In genomic region chrIII:10505182-10505581, ce11 we compare ENCODE assay signal across 3 worm cellular contexts.
A peak's percentile ranks its signal among the peaks of the same experiment; 100 is the strongest.
TF ChIP-seq lines count a peak whose summit lies in the region.

taf-11.3 (minus strand) TSS chrIII:10505250.
urm-1 (plus strand) TSS chrIII:10505480.

TF ChIP-seq in whole organism, L1 larva, 84 proteins besides CTCF, POLR2A, EP300 and RAD21 (continued from another document and continues in another):
- peak; percentile 78 for TF ChIP-seq skn-1 (tag; optimal IDR thresholded peaks at IDR 0.05; lab: Kevin White, UChicago)
- TF ChIP-seq fkh-8 (tag; optimal IDR thresholded peaks at IDR 0.05; lab: Kevin White, UChicago), result peak; percentile 82
- no peak for TF ChIP-seq mab-9 (GFP tag; IDR thresholded peaks at IDR 0.05; lab: Robert Waterston, UW)
- TF ChIP-seq unc-130 (tag; optimal IDR thresholded peaks at IDR 0.05; lab: Kevin White, UChicago), result peak; percentile 98
- no peak for TF ChIP-seq ceh-88 (GFP tag; IDR thresholded peaks at IDR 0.05; lab: Robert Waterston, UW)
- TF ChIP-seq nhr-71 (tag; optimal IDR thresholded peaks at IDR 0.05; lab: Kevin White, UChicago), result peak; percentile 88
- no peak for TF ChIP-seq lin-14 (GFP tag; optimal IDR thresholded peaks at IDR 0.05; lab: Kevin White, UChicago)
- no peak for TF ChIP-seq sptf-1 (tag; optimal IDR thresholded peaks at IDR 0.05; lab: Kevin White, UChicago)
- TF ChIP-seq unc-30 (tag; optimal IDR thresholded peaks at IDR 0.05; lab: Kevin White, UChicago), result no peak
- TF ChIP-seq jun-1 (tag; optimal IDR thresholded peaks at IDR 0.05; lab: Kevin White, UChicago), result no peak
- TF ChIP-seq pax-3 (tag; optimal IDR thresholded peaks at IDR 0.05; lab: Kevin White, UChicago), result peak; percentile 31
- no peak for TF ChIP-seq nhr-84 (tag; optimal IDR thresholded peaks at IDR 0.05; lab: Kevin White, UChicago)
- TF ChIP-seq mef-2 (tag; optimal IDR thresholded peaks at IDR 0.05; lab: Kevin White, UChicago), result peak; percentile 39
- TF ChIP-seq sox-4 (tag; optimal IDR thresholded peaks at IDR 0.05; lab: Kevin White, UChicago), result peak; percentile 64
- peak; percentile 87 to 89 for TF ChIP-seq lsy-2 (tag; optimal IDR thresholded peaks at IDR 0.05; lab: Kevin White, UChicago)
- peak; percentile 80 to 86 for TF ChIP-seq efl-1 (optimal IDR thresholded peaks at IDR 0.05; lab: Kevin White, UChicago)
- peak; percentile 82 to 97 for TF ChIP-seq efl-1 (GFP tag; optimal IDR thresholded peaks at IDR 0.05 in 1 of 2; lab: Kevin White, UChicago)
- TF ChIP-seq sup-37 (GFP tag; optimal IDR thresholded peaks at IDR 0.05; lab: Kevin White, UChicago), result no peak
- peak; percentile 84 for TF ChIP-seq tbx-2 (tag; optimal IDR thresholded peaks at IDR 0.05; lab: Kevin White, UChicago)
- TF ChIP-seq fkh-4 (tag; optimal IDR thresholded peaks at IDR 0.05; lab: Kevin White, UChicago; ENCODE audit: borderline replicate concordance), result no peak
- TF ChIP-seq xbp-1 (tag; optimal IDR thresholded peaks at IDR 0.05; lab: Kevin White, UChicago), result peak; percentile 90
- no peak for TF ChIP-seq pqm-1 (tag; optimal IDR thresholded peaks at IDR 0.05; lab: Kevin White, UChicago)
- no peak for TF ChIP-seq C34B4.2 (tag; optimal IDR thresholded peaks at IDR 0.05; lab: Kevin White, UChicago)
- TF ChIP-seq pag-3 (tag; optimal IDR thresholded peaks at IDR 0.05; lab: Kevin White, UChicago; ENCODE audit: borderline replicate concordance, insufficient read depth), result no peak
- TF ChIP-seq zag-1 (tag; optimal IDR thresholded peaks at IDR 0.05; lab: Kevin White, UChicago), result no peak
- TF ChIP-seq swsn-7 (tag; optimal IDR thresholded peaks at IDR 0.05; lab: Kevin White, UChicago), result peak; percentile 86
- peak; percentile 64 for TF ChIP-seq snpc-4 (tag; optimal IDR thresholded peaks at IDR 0.05; lab: Kevin White, UChicago)
- peak; percentile 76 to 83 (median 80) for TF ChIP-seq dpl-1 (GFP tag; optimal IDR thresholded peaks at IDR 0.05; lab: Kevin White, UChicago)
- no peak for TF ChIP-seq unc-62 (GFP tag; optimal IDR thresholded peaks at IDR 0.05; lab: Kevin White, UChicago)
- peak; percentile 47 for TF ChIP-seq irx-1 (tag; optimal IDR thresholded peaks at IDR 0.05; lab: Kevin White, UChicago)
- TF ChIP-seq ets-5 (GFP tag; IDR thresholded peaks at IDR 0.05; lab: Robert Waterston, UW), result no peak
- TF ChIP-seq nhr-85 (tag; lab: Kevin White, UChicago), result peak; percentile 81
- TF ChIP-seq ztf-4 (tag; optimal IDR thresholded peaks at IDR 0.05; lab: Kevin White, UChicago), result peak; percentile 15
- peak; percentile 84 to 88 for TF ChIP-seq lin-35 (GFP tag; optimal IDR thresholded peaks at IDR 0.05; lab: Kevin White, UChicago)
- TF ChIP-seq grh-1 (GFP tag; IDR thresholded peaks at IDR 0.05; lab: Robert Waterston, UW), result no peak
- no peak for TF ChIP-seq zip-4 (GFP tag; optimal IDR thresholded peaks at IDR 0.05; lab: Kevin White, UChicago)
- TF ChIP-seq efl-3 (GFP tag; optimal IDR thresholded peaks at IDR 0.05; lab: Kevin White, UChicago), result no peak
- TF ChIP-seq ceh-8 (GFP tag; optimal IDR thresholded peaks at IDR 0.05; lab: Kevin White, UChicago), result no peak
- TF ChIP-seq ceh-63 (GFP tag; optimal IDR thresholded peaks at IDR 0.05; lab: Kevin White, UChicago), result no peak
- no peak for TF ChIP-seq lir-3 (tag; optimal IDR thresholded peaks at IDR 0.05; lab: Kevin White, UChicago; ENCODE audit: poor library complexity)
- TF ChIP-seq mep-1 (tag; optimal IDR thresholded peaks at IDR 0.05; lab: Kevin White, UChicago), result peak; percentile 88
- no peak for TF ChIP-seq egl-27 (tag; optimal IDR thresholded peaks at IDR 0.05; lab: Kevin White, UChicago)
- no peak for TF ChIP-seq ces-1 (GFP tag; optimal IDR thresholded peaks at IDR 0.05; lab: Kevin White, UChicago)
- no peak for TF ChIP-seq unc-98 (GFP tag; IDR thresholded peaks at IDR 0.05; lab: Robert Waterston, UW)
- no peak for TF ChIP-seq tlp-1 (tag; optimal IDR thresholded peaks at IDR 0.05; lab: Kevin White, UChicago)

TF ChIP-seq in whole organism, L3 larva, 47 proteins besides CTCF, POLR2A, EP300 and RAD21 (continued from another document):
- TF ChIP-seq tbx-2 (tag; optimal IDR thresholded peaks at IDR 0.05; lab: Kevin White, UChicago) (no peak), unc-62 (GFP tag; optimal IDR thresholded peaks at IDR 0.05; lab: Kevin White, UChicago) (no peak), fos-1 (tag; optimal IDR thresholded peaks at IDR 0.05; lab: Kevin White, UChicago) (no peak), jun-1 (tag; optimal IDR thresholded peaks at IDR 0.05; lab: Kevin White, UChicago) (peak; percentile 13), nhr-12 (tag; optimal IDR thresholded peaks at IDR 0.05; lab: Kevin White, UChicago) (no peak), mml-1 (tag; optimal IDR thresholded peaks at IDR 0.05; lab: Kevin White, UChicago) (no peak), pha-4 (tag; optimal IDR thresholded peaks at IDR 0.05; lab: Kevin White, UChicago) (peak; percentile 90), zag-1 (tag; optimal IDR thresholded peaks at IDR 0.05; lab: Kevin White, UChicago) (no peak), lin-15B (tag; optimal IDR thresholded peaks at IDR 0.05; lab: Kevin White, UChicago) (peak; percentile 93), aly-2 (tag; optimal IDR thresholded peaks at IDR 0.05; lab: Kevin White, UChicago) (no peak)

TF ChIP-seq in whole organism, L4 larva, 104 proteins besides CTCF, POLR2A, EP300 and RAD21 (continued from another document):
- TF ChIP-seq snpc-4 (tag; optimal IDR thresholded peaks at IDR 0.05; lab: Kevin White, UChicago) (no peak), aly-2 (tag; optimal IDR thresholded peaks at IDR 0.05; lab: Kevin White, UChicago) (no peak), lin-38 (GFP tag; IDR thresholded peaks at IDR 0.05; lab: Robert Waterston, UW) (peak; percentile 96), nhr-28 (tag; optimal IDR thresholded peaks at IDR 0.05; lab: Kevin White, UChicago) (no peak), ztf-11 (tag; optimal IDR thresholded peaks at IDR 0.05; lab: Kevin White, UChicago) (no peak), attf-4 (tag; optimal IDR thresholded peaks at IDR 0.05; lab: Kevin White, UChicago) (no peak), ZK337.2 (GFP tag; IDR thresholded peaks at IDR 0.05; lab: Robert Waterston, UW) (no peak), lim-7 (GFP tag; IDR thresholded peaks at IDR 0.05; lab: Robert Waterston, UW) (no peak), egl-27 (tag; optimal IDR thresholded peaks at IDR 0.05; lab: Kevin White, UChicago) (no peak), mep-1 (tag; optimal IDR thresholded peaks at IDR 0.05; lab: Kevin White, UChicago) (peak; percentile 79), mxl-3 (GFP tag; optimal IDR thresholded peaks at IDR 0.05; lab: Kevin White, UChicago) (no peak), rbr-2 (tag; optimal IDR thresholded peaks at IDR 0.05; lab: Kevin White, UChicago) (peak; percentile 32), unc-62 (GFP tag; optimal IDR thresholded peaks at IDR 0.05 in 1 of 2; lab: Kevin White, UChicago) (peak in 1 of 2 experiments; percentile 84), unc-62 (tag; optimal IDR thresholded peaks at IDR 0.05; lab: Kevin White, UChicago) (no peak), aha-1 (tag; lab: Kevin White, UChicago) (peak; percentile 50), ctbp-1 (GFP tag; IDR thresholded peaks at IDR 0.05; lab: Robert Waterston, UW) (no peak), unc-39 (tag; optimal IDR thresholded peaks at IDR 0.05; lab: Kevin White, UChicago) (no peak), Y48G9A.11 (GFP tag; IDR thresholded peaks at IDR 0.05; lab: Robert Waterston, UW) (no peak), snpc-1.2 (GFP tag; IDR thresholded peaks at IDR 0.05; lab: Robert Waterston, UW) (no peak), hmg-1.1 (GFP tag; IDR thresholded peaks at IDR 0.05; lab: Robert Waterston, UW) (peak; percentile 52), dmd-9 (GFP tag; IDR thresholded peaks at IDR 0.05; lab: Robert Waterston, UW) (no peak), zip-2 (tag; optimal IDR thresholded peaks at IDR 0.05; lab: Kevin White, UChicago) (no peak), mdl-1 (tag; optimal IDR thresholded peaks at IDR 0.05; lab: Kevin White, UChicago) (no peak), nhr-102 (tag; optimal IDR thresholded peaks at IDR 0.05; lab: Kevin White, UChicago) (peak; percentile 10), hif-1 (tag; optimal IDR thresholded peaks at IDR 0.05; lab: Kevin White, UChicago) (peak in 1 of 2 experiments; percentile 24), skn-1 (tag; optimal IDR thresholded peaks at IDR 0.05; lab: Kevin White, UChicago) (no peak), lin-29 (GFP tag; IDR thresholded peaks at IDR 0.05; lab: Robert Waterston, UW) (no peak), zip-11 (GFP tag; IDR thresholded peaks at IDR 0.05; lab: Robert Waterston, UW) (no peak), lsy-2 (tag; optimal IDR thresholded peaks at IDR 0.05; lab: Kevin White, UChicago) (peak in 1 of 2 experiments; percentile 93), F37D6.2 (tag; optimal IDR thresholded peaks at IDR 0.05; lab: Kevin White, UChicago) (peak; percentile 6), D1046.2 (GFP tag; IDR thresholded peaks at IDR 0.05; lab: Robert Waterston, UW) (no peak), Y5F2A.4 (GFP tag; optimal IDR thresholded peaks at IDR 0.05; lab: Kevin White, UChicago) (no peak), pqm-1 (tag; optimal IDR thresholded peaks at IDR 0.05; lab: Kevin White, UChicago) (no peak), fos-1 (tag; optimal IDR thresholded peaks at IDR 0.05; lab: Kevin White, UChicago) (no peak), nhr-42 (GFP tag; IDR thresholded peaks at IDR 0.05; lab: Robert Waterston, UW) (no peak), spr-3 (GFP tag; optimal IDR thresholded peaks at IDR 0.05; lab: Kevin White, UChicago) (no peak), php-3 (GFP tag; IDR thresholded peaks at IDR 0.05; lab: Robert Waterston, UW) (no peak), vab-7 (GFP tag; IDR thresholded peaks at IDR 0.05; lab: Robert Waterston, UW) (no peak), daf-16 (GFP tag; optimal IDR thresholded peaks at IDR 0.05; lab: Kevin White, UChicago) (no peak), daf-16 (tag; optimal IDR thresholded peaks at IDR 0.05; lab: Kevin White, UChicago) (peak; percentile 40), nhr-111 (GFP tag; optimal IDR thresholded peaks at IDR 0.05; lab: Kevin White, UChicago) (no peak), F10B5.3 (tag; optimal IDR thresholded peaks at IDR 0.05; lab: Kevin White, UChicago) (no peak), dve-1 (tag; optimal IDR thresholded peaks at IDR 0.05; lab: Kevin White, UChicago; ENCODE audit: insufficient read depth) (peak; percentile 82), ces-1 (GFP tag; optimal IDR thresholded peaks at IDR 0.05; lab: Kevin White, UChicago) (no peak), mxl-2 (GFP tag; conservative IDR thresholded peaks at IDR 0.05; lab: Robert Waterston, UW) (no peak), unc-130 (GFP tag; optimal IDR thresholded peaks at IDR 0.05; lab: Kevin White, UChicago) (peak; percentile 35), nhr-11 (tag; optimal IDR thresholded peaks at IDR 0.05; lab: Kevin White, UChicago) (no peak), lir-3 (tag; optimal IDR thresholded peaks at IDR 0.05; lab: Kevin White, UChicago) (no peak), lin-1 (GFP tag; IDR thresholded peaks at IDR 0.05; lab: Robert Waterston, UW) (no peak), cey-2 (tag; optimal IDR thresholded peaks at IDR 0.05; lab: Kevin White, UChicago; ENCODE audit: borderline replicate concordance, insufficient read depth) (no peak), nhr-48 (tag; optimal IDR thresholded peaks at IDR 0.05; lab: Kevin White, UChicago) (no peak), daf-12 (tag; optimal IDR thresholded peaks at IDR 0.05; lab: Kevin White, UChicago) (no peak), lin-39 (tag; optimal IDR thresholded peaks at IDR 0.05; lab: Kevin White, UChicago) (no peak), Y75B8A.6 (GFP tag; IDR thresholded peaks at IDR 0.05; lab: Robert Waterston, UW) (no peak), ama-1 (optimal IDR thresholded peaks at IDR 0.05; lab: Kevin White, UChicago) (no peak), ztf-7 (tag; optimal IDR thresholded peaks at IDR 0.05; lab: Kevin White, UChicago) (peak; percentile 55), egl-43 (GFP tag; IDR thresholded peaks at IDR 0.05; lab: Robert Waterston, UW) (no peak), hlh-30 (tag; optimal IDR thresholded peaks at IDR 0.05; lab: Kevin White, UChicago; ENCODE audit: insufficient read depth) (peak; percentile 30), ZK546.5 (tag; optimal IDR thresholded peaks at IDR 0.05; lab: Kevin White, UChicago) (no peak), ceh-28 (tag; optimal IDR thresholded peaks at IDR 0.05; lab: Kevin White, UChicago) (no peak), dmd-6 (GFP tag; IDR thresholded peaks at IDR 0.05; lab: Robert Waterston, UW) (no peak), zfp-2 (tag; optimal IDR thresholded peaks at IDR 0.05; lab: Kevin White, UChicago) (no peak), tra-1 (GFP tag; IDR thresholded peaks at IDR 0.05; lab: Robert Waterston, UW) (no peak), nhr-77 (tag; optimal IDR thresholded peaks at IDR 0.05; lab: Kevin White, UChicago) (peak; percentile 70), ceh-82 (tag; optimal IDR thresholded peaks at IDR 0.05; lab: Kevin White, UChicago) (no peak), dpl-1 (GFP tag; optimal IDR thresholded peaks at IDR 0.05; lab: Kevin White, UChicago) (peak; percentile 83), zfp-3 (GFP tag; conservative IDR thresholded peaks at IDR 0.05; lab: Robert Waterston, UW) (no peak), nhr-41 (GFP tag; IDR thresholded peaks at IDR 0.05; lab: Robert Waterston, UW) (no peak), Y105C5A.15 (GFP tag; IDR thresholded peaks at IDR 0.05; lab: Robert Waterston, UW) (no peak), tag-97 (GFP tag; IDR thresholded peaks at IDR 0.05; lab: Robert Waterston, UW) (no peak)
